Worm (Caenorhabditis elegans) whole organism, young adult: ENCODE measurements around the gene ZK1248.11.

Source experiments
- F39B2.1 ChIP-seq: fragments of 200-800 bp; sonication (Bioruptor generic); IDR thresholded peaks from 2 replicates; pipeline ENCODE4 v1.3.6; 2022; ENCODE audit warnings: missing genetic modification reagents, missing genetic modification characterization, missing compliant biosample characterization
- K12H6.12 ChIP-seq: fragments of 200-800 bp; sonication (Bioruptor generic); optimal IDR thresholded peaks from 2 replicates; lab custom pipeline; 2018; ENCODE audit warnings: mild to moderate bottlenecking, missing genetic modification characterization, missing compliant biosample characterization
- attf-6 ChIP-seq: fragments of 200-800 bp; sonication (Bioruptor generic); IDR thresholded peaks from 2 replicates; pipeline ENCODE4 v1.3.6; 2022; ENCODE audit warnings: missing genetic modification reagents, missing genetic modification characterization, missing compliant biosample characterization
- bed-2 ChIP-seq: fragments of 200-800 bp; sonication (Bioruptor generic); IDR thresholded peaks from 2 replicates; pipeline ENCODE4 v1.3.6; 2022; ENCODE audit warnings: missing genetic modification reagents, missing genetic modification characterization, missing compliant biosample characterization
- mxl-1 ChIP-seq: sonication (generic microtip); optimal IDR thresholded peaks from 2 replicates; lab custom pipeline; 2016; ENCODE audit warnings: missing genetic modification characterization, missing compliant biosample characterization
- pha-4 ChIP-seq: fragments of 150-350 bp; sonication (generic microtip); optimal IDR thresholded peaks from 2 replicates; lab custom pipeline; 2014; ENCODE audit warnings: missing biosample characterization, missing genetic modification reagents, missing genetic modification characterization

ce11 chrII:5810230-5810629 is 18.2 kb downstream of the ZK1248.11 start, which contains the start of the genes msp-64 and ZK1248.5:
- TF ChIP-seq mxl-1 (tag; lab: Kevin White, UChicago): no peak
- TF ChIP-seq attf-6 (GFP tag; lab: Robert Waterston, UW): no peak
- TF ChIP-seq K12H6.12 (tag; lab: Kevin White, UChicago): no peak
- TF ChIP-seq pha-4 (tag; lab: Kevin White, UChicago): no peak
- no peak for TF ChIP-seq F39B2.1
- TF ChIP-seq bed-2 (GFP tag; lab: Robert Waterston, UW): no peak
